Fruit fly (Drosophila melanogaster): ENCODE measurements around the gene TrissinR.

DNA sequence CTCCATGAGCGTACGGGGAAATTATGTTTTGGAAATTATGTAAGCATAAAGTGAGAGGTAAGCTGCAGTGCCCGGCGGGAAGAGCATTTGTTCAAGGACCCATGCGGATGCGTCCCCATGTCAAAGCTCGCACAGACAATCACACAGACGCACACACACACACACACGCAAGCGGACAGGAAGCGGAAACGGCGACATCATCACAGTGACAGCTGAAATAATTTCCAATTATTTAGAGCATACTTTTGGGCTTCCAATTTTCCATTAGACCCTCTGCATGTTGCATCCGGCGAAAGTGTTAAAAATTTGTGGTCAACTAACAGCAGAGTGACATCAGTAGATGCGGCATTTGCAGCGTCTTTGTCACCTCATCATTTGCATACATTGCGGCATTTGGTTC, 43.0 kb downstream of the TrissinR start:
- TF ChIP-seq EcR (GFP tag; optimal IDR thresholded peaks at IDR 0.05) (no peak), gl (tag; optimal IDR thresholded peaks at IDR 0.05) (no peak), CG8159 (tag; optimal IDR thresholded peaks at IDR 0.05) (no peak), rn (GFP tag; IDR thresholded peaks at IDR 0.05) (no peak), D1 (tag; optimal IDR thresholded peaks at IDR 0.05) (no peak), CG13204 (GFP tag; optimal IDR thresholded peaks at IDR 0.05) (no peak), CG32121 (GFP tag; IDR thresholded peaks at IDR 0.05) (no peak), Snoo (tag; optimal IDR thresholded peaks at IDR 0.05) (no peak), fd96Ca (GFP tag; IDR thresholded peaks at IDR 0.05) (no peak), CG15710 (tag; optimal IDR thresholded peaks at IDR 0.05) (no peak), CG9948 (tag; optimal IDR thresholded peaks at IDR 0.05) (no peak)
